Fruit fly (Drosophila melanogaster) whole organism, embryonic: ENCODE results near the gene Bro.

Experiments used
- B-H2 ChIP-seq: fragments of 200-800 bp; sonication (Bioruptor generic); optimal IDR thresholded peaks from 2 replicates; lab custom pipeline; 2018; ENCODE audit warnings: missing biosample characterization, mild to moderate bottlenecking, missing genetic modification characterization
- BEAF-32 ChIP-seq: fragments of 200-800 bp; sonication (Bioruptor generic); optimal IDR thresholded peaks from 3 replicates; lab custom pipeline; 2017; ENCODE audit warnings: missing biosample characterization, missing genetic modification characterization, mild to moderate bottlenecking, moderate library complexity, missing genetic modification reagents
- CG10959 ChIP-seq: fragments of 200-800 bp; sonication (Bioruptor generic); IDR thresholded peaks from 2 replicates; pipeline ENCODE4 v1.3.6; 2022; ENCODE audit warnings: missing biosample characterization, missing genetic modification characterization
- CG16779 ChIP-seq: fragments of 200-800 bp; sonication (Bioruptor generic); IDR thresholded peaks from 2 replicates; pipeline ENCODE4 v1.3.6; 2022; ENCODE audit warnings: missing biosample characterization, missing genetic modification characterization
- CG2712 ChIP-seq: fragments of 200-800 bp; optimal IDR thresholded peaks from 3 replicates; lab custom pipeline; 2019; ENCODE audit warnings: missing biosample characterization, mild to moderate bottlenecking, missing genetic modification characterization, moderate library complexity
- CG7271 ChIP-seq: fragments of 200-800 bp; sonication (Bioruptor generic); optimal IDR thresholded peaks from 2 replicates; lab custom pipeline; 2018; ENCODE audit warnings: missing biosample characterization, mild to moderate bottlenecking, missing genetic modification characterization, moderate library complexity
- CG7372 ChIP-seq: fragments of 200-800 bp; sonication (Bioruptor generic); IDR thresholded peaks from 2 replicates; pipeline ENCODE4 v1.3.6; 2022; ENCODE audit warnings: missing biosample characterization, missing genetic modification characterization
- CG7963 ChIP-seq: fragments of 200-800 bp; sonication (Bioruptor generic); IDR thresholded peaks from 3 replicates; pipeline ENCODE4 v1.3.6; 2022; ENCODE audit warnings: missing biosample characterization, missing genetic modification characterization; ENCODE audit not compliant: partially characterized antibody
- CrebB ChIP-seq: fragments of 200-800 bp; sonication (Bioruptor generic); optimal IDR thresholded peaks from 3 replicates; lab custom pipeline; 2018; ENCODE audit warnings: missing biosample characterization, mild to moderate bottlenecking, missing genetic modification characterization
- D ChIP-seq, 2 experiments: fragments of 200-800 bp in 1 of 2; fragments of >200 bp in 1 of 2; sonication (Bioruptor generic) in 1 of 2; optimal IDR thresholded peaks; 2 replicates in 1 of 2; 3 replicates in 1 of 2; lab custom pipeline; 2017; ENCODE audit warnings: mild to moderate bottlenecking in 1 of 2, missing biosample characterization in 1 of 2, missing genetic modification characterization in 1 of 2, missing genetic modification reagents in 1 of 2
- Deaf1 ChIP-seq: fragments of 200-800 bp; optimal IDR thresholded peaks from 3 replicates; lab custom pipeline; 2019; ENCODE audit warnings: missing biosample characterization, mild to moderate bottlenecking, missing genetic modification characterization, moderate library complexity
- Drgx ChIP-seq: fragments of 200-800 bp; sonication (Bioruptor generic); IDR thresholded peaks from 2 replicates; pipeline ENCODE4 v1.3.6; 2022; ENCODE audit warnings: missing biosample characterization, missing genetic modification characterization
- Fer2 ChIP-seq: fragments of 200-800 bp; sonication (Bioruptor generic); optimal IDR thresholded peaks from 2 replicates; lab custom pipeline; 2018; ENCODE audit warnings: missing biosample characterization, mild to moderate bottlenecking, missing genetic modification characterization, moderate library complexity
- HLH54F ChIP-seq: fragments of 200-800 bp; sonication (Bioruptor generic); optimal IDR thresholded peaks from 3 replicates; lab custom pipeline; 2016; ENCODE audit warnings: missing biosample characterization, missing genetic modification characterization
- Med ChIP-seq: fragments of 200-800 bp; sonication (Bioruptor generic); peaks from one replicate; lab custom pipeline; 2016; ENCODE audit warnings: missing biosample characterization, missing genetic modification characterization, mild to moderate bottlenecking, inconsistent platforms, moderate library complexity
- Meics ChIP-seq: fragments of 200-800 bp; sonication (Bioruptor generic); optimal IDR thresholded peaks from 2 replicates; lab custom pipeline; 2017; ENCODE audit warnings: missing biosample characterization, mild to moderate bottlenecking, missing genetic modification characterization
- Neu2 ChIP-seq: fragments of 200-800 bp; sonication (Bioruptor generic); optimal IDR thresholded peaks from 3 replicates; lab custom pipeline; 2016; ENCODE audit warnings: missing biosample characterization, missing genetic modification characterization, borderline replicate concordance
- Nf-YB ChIP-seq: fragments of 200-800 bp; sonication (Bioruptor generic); optimal IDR thresholded peaks from 3 replicates; lab custom pipeline; 2019; ENCODE audit warnings: missing biosample characterization, mild to moderate bottlenecking, missing genetic modification characterization, moderate library complexity
- Nf-YC ChIP-seq: fragments of 200-800 bp; optimal IDR thresholded peaks from 3 replicates; lab custom pipeline; 2019; ENCODE audit warnings: missing biosample characterization, mild to moderate bottlenecking, missing genetic modification characterization, moderate library complexity
- Poxn ChIP-seq: fragments of 200-800 bp; sonication (Bioruptor generic); IDR thresholded peaks from 2 replicates; pipeline ENCODE4 v1.3.6; 2022; ENCODE audit warnings: missing biosample characterization, missing genetic modification characterization
- Rx ChIP-seq: fragments of 200-800 bp; sonication (Bioruptor generic); IDR thresholded peaks from 2 replicates; pipeline ENCODE4 v1.3.6; 2022; ENCODE audit warnings: missing biosample characterization, missing genetic modification characterization
- Scr ChIP-seq: fragments of 200-800 bp; sonication (Bioruptor generic); IDR thresholded peaks from 2 replicates; pipeline ENCODE4 v1.3.6; 2022; ENCODE audit warnings: missing biosample characterization, missing genetic modification characterization; ENCODE audit not compliant: partially characterized antibody
- Sox102F ChIP-seq: fragments of 200-800 bp; sonication (Bioruptor generic); optimal IDR thresholded peaks from 2 replicates; lab custom pipeline; 2018; ENCODE audit warnings: missing biosample characterization, mild to moderate bottlenecking, missing genetic modification characterization, moderate library complexity
- Stat92E ChIP-seq, 3 experiments: fragments of >200 bp in 2 of 3; fragments of 200-800 bp in 1 of 3; sonication (Bioruptor generic) in 1 of 3; optimal IDR thresholded peaks; 2 replicates each; lab custom pipeline; 2017 to 2019; ENCODE audit warnings: missing biosample characterization in 3 of 3, missing genetic modification characterization in 3 of 3, mild to moderate bottlenecking in 1 of 3, moderate library complexity in 1 of 3
- Tbp ChIP-seq: fragments of >200 bp; optimal IDR thresholded peaks from 2 replicates; lab custom pipeline; 2018; ENCODE audit warnings: missing biosample characterization, missing genetic modification characterization
- Trl ChIP-seq, 3 experiments: fragments of >200 bp in 2 of 3; fragments of 200-800 bp in 1 of 3; sonication (Bioruptor generic) in 1 of 3; optimal IDR thresholded peaks; 2 replicates in 1 of 3; 3 replicates in 2 of 3; lab custom pipeline; 2016 to 2017; ENCODE audit warnings: missing biosample characterization in 1 of 3, missing genetic modification characterization in 1 of 3
- Xbp1 ChIP-seq: fragments of 200-800 bp; sonication (Bioruptor generic); optimal IDR thresholded peaks from 3 replicates; lab custom pipeline; 2016; ENCODE audit warnings: missing biosample characterization, mild to moderate bottlenecking, missing genetic modification characterization
- YL-1 ChIP-seq: fragments of 200-800 bp; sonication (Bioruptor generic); optimal IDR thresholded peaks from 3 replicates; lab custom pipeline; 2017; ENCODE audit warnings: missing biosample characterization, mild to moderate bottlenecking, missing genetic modification characterization
- abd-A ChIP-seq: fragments of 200-800 bp; sonication (Bioruptor generic); optimal IDR thresholded peaks from 3 replicates; lab custom pipeline; 2019; ENCODE audit warnings: missing biosample characterization, mild to moderate bottlenecking, missing genetic modification characterization, moderate library complexity
- ac ChIP-seq: fragments of 200-800 bp; sonication (Bioruptor generic); optimal IDR thresholded peaks from 3 replicates; lab custom pipeline; 2017; ENCODE audit warnings: missing biosample characterization, mild to moderate bottlenecking, missing genetic modification characterization
- amos ChIP-seq: fragments of 200-800 bp; sonication (Bioruptor generic); IDR thresholded peaks from 2 replicates; pipeline ENCODE4 v1.3.6; 2022; ENCODE audit warnings: missing biosample characterization, missing genetic modification characterization; ENCODE audit not compliant: partially characterized antibody
- bigmax ChIP-seq: fragments of 200-800 bp; sonication (Bioruptor generic); optimal IDR thresholded peaks from 2 replicates; lab custom pipeline; 2018; ENCODE audit warnings: missing biosample characterization, mild to moderate bottlenecking, missing genetic modification characterization
- crp ChIP-seq, 2 experiments: fragments of 200-800 bp; sonication (Bioruptor generic); optimal IDR thresholded peaks; 2 replicates in 1 of 2; 3 replicates in 1 of 2; lab custom pipeline; 2017; ENCODE audit warnings: missing biosample characterization in 2 of 2, missing genetic modification characterization in 2 of 2, mild to moderate bottlenecking in 1 of 2, moderate library complexity in 1 of 2
- eve ChIP-seq, 2 experiments: fragments of >200 bp; optimal IDR thresholded peaks; 2 replicates each; lab custom pipeline; 2017; ENCODE audit warnings: missing biosample characterization in 2 of 2, missing genetic modification characterization in 2 of 2
- eyg ChIP-seq: fragments of 200-800 bp; sonication (Bioruptor generic); optimal IDR thresholded peaks from 3 replicates; lab custom pipeline; 2016; ENCODE audit warnings: missing biosample characterization, missing genetic modification characterization
- her ChIP-seq: fragments of 200-800 bp; sonication (Bioruptor generic); optimal IDR thresholded peaks from 2 replicates; lab custom pipeline; 2016; ENCODE audit warnings: missing biosample characterization, missing genetic modification characterization
- hth ChIP-seq: fragments of >200 bp; optimal IDR thresholded peaks from 2 replicates; lab custom pipeline; 2017; ENCODE audit warnings: inconsistent platforms
- jing ChIP-seq: fragments of 200-800 bp; sonication (Bioruptor generic); optimal IDR thresholded peaks from 2 replicates; lab custom pipeline; 2018; ENCODE audit warnings: missing biosample characterization, mild to moderate bottlenecking, missing genetic modification characterization
- lmd ChIP-seq: fragments of 200-800 bp; sonication (Bioruptor generic); IDR thresholded peaks from 2 replicates; pipeline ENCODE4 v1.3.6; 2022; ENCODE audit warnings: missing biosample characterization, missing genetic modification characterization
- luna ChIP-seq: fragments of 200-800 bp; sonication (Bioruptor generic); optimal IDR thresholded peaks from 2 replicates; lab custom pipeline; 2016; ENCODE audit warnings: missing biosample characterization, missing genetic modification characterization
- mam ChIP-seq: fragments of 200-800 bp; sonication (Bioruptor generic); optimal IDR thresholded peaks from 3 replicates; lab custom pipeline; 2016; ENCODE audit warnings: missing biosample characterization, missing genetic modification characterization
- nmo ChIP-seq: fragments of 200-800 bp; sonication (Bioruptor generic); optimal IDR thresholded peaks from 2 replicates; lab custom pipeline; 2018; ENCODE audit warnings: missing biosample characterization, mild to moderate bottlenecking, missing genetic modification characterization, moderate library complexity
- peb ChIP-seq: fragments of 200-800 bp; sonication (Bioruptor generic); IDR thresholded peaks from 2 replicates; pipeline ENCODE4 v1.3.6; 2022; ENCODE audit warnings: missing biosample characterization, missing genetic modification characterization
- psq ChIP-seq: fragments of 200-800 bp; sonication (Bioruptor generic); optimal IDR thresholded peaks from 2 replicates; lab custom pipeline; 2017; ENCODE audit warnings: missing biosample characterization, missing genetic modification characterization
- row ChIP-seq: fragments of 200-800 bp; sonication (Bioruptor generic); IDR thresholded peaks from 3 replicates; pipeline ENCODE4 v1.3.6; 2022; ENCODE audit warnings: missing biosample characterization, missing genetic modification characterization
- so ChIP-seq: fragments of 200-800 bp; sonication (Bioruptor generic); IDR thresholded peaks from 3 replicates; pipeline ENCODE4 v1.3.6; 2022; ENCODE audit warnings: missing biosample characterization, missing genetic modification characterization
- stc ChIP-seq: fragments of 200-800 bp; sonication (Bioruptor generic); IDR thresholded peaks from 2 replicates; pipeline ENCODE4 v1.3.6; 2022; ENCODE audit warnings: missing biosample characterization, missing genetic modification characterization
- trh ChIP-seq: fragments of 200-800 bp; sonication (Bioruptor generic); optimal IDR thresholded peaks from 2 replicates; lab custom pipeline; 2016; ENCODE audit warnings: missing biosample characterization, missing genetic modification characterization
- z ChIP-seq: fragments of 200-800 bp; sonication (Bioruptor generic); IDR thresholded peaks from 3 replicates; pipeline ENCODE4 v1.3.6; 2022; ENCODE audit warnings: missing biosample characterization, missing genetic modification characterization

Gene Bro

DNA sequence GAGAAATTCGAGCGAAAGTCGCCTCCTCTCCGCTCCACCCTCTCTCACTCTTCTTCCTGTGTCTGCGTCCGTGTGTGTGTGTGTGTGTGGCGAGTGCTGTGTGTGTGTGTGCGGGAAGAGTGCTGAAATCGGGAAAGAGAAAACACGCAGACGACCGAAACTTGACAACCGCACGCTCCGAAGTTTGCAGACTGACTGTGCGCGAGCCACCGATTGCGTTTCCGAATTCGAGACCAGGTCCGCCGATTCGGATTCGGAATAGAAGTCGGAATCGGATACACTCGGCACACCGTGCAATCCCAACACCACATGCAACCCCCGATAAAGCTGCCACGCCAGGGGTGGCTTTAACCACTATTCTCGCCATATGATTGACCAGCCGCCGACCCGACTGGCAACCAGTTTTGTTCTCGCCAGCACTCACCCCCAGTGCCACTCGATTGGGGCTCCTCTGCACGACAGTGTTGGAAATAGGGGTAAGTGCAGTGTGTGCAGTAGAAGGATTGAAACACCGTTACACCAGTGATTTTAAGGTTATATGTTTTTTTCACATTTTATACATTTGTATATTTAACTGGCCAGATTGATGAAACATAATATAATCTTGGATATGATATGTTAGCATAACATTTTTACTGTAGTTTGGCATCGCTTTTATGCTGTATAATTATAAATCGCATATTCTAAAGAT, 19.3 kb upstream of the Bro start, which contains the start of gene CG13928 (continued):
- TF ChIP-seq Xbp1 = no peak
- peak; percentile 60; the same call in 1 of the 3 replicates for TF ChIP-seq z (GFP tag; lab: Robert Waterston, UW)
- TF ChIP-seq amos (GFP tag; lab: Robert Waterston, UW) = no peak
- TF ChIP-seq CG16779 = peak; percentile 87
- no peak for TF ChIP-seq trh (GFP tag; lab: Kevin White, UChicago)
- TF ChIP-seq eyg (GFP tag; lab: Kevin White, UChicago) = no peak
- TF ChIP-seq CG7963 (GFP tag; lab: Robert Waterston, UW) = no peak
- TF ChIP-seq jing (GFP tag; lab: Kevin White, UChicago) = no peak
- no peak for TF ChIP-seq Stat92E (GFP tag; optimal IDR thresholded peaks at IDR 0.05; lab: Kevin White, UChicago)
- no peak for TF ChIP-seq CG2712 (tag; lab: Kevin White, UChicago)
- TF ChIP-seq CG7372 (GFP tag; lab: Robert Waterston, UW) = no peak
- no peak for TF ChIP-seq mam
- peak; percentile 22 for TF ChIP-seq Nf-YC (tag; lab: Kevin White, UChicago)
- TF ChIP-seq eve (GFP tag; optimal IDR thresholded peaks at IDR 0.05; lab: Kevin White, UChicago) = no peak
- no peak for TF ChIP-seq HLH54F (GFP tag; lab: Kevin White, UChicago)
- no peak for TF ChIP-seq B-H2 (GFP tag; lab: Kevin White, UChicago)
- TF ChIP-seq Neu2 = no peak
- TF ChIP-seq Poxn (GFP tag; lab: Robert Waterston, UW) = no peak
- no peak for TF ChIP-seq luna (GFP tag; lab: Kevin White, UChicago)
- no peak for TF ChIP-seq CG7271
- TF ChIP-seq BEAF-32 (GFP tag; lab: Kevin White, UChicago) = no peak
- TF ChIP-seq Deaf1 = peak; percentile 94
- no peak for TF ChIP-seq Tbp (GFP tag; lab: Kevin White, UChicago)
- peak; percentile 24 to 53 for TF ChIP-seq Trl (optimal IDR thresholded peaks at IDR 0.05; lab: Kevin White, UChicago)
- no peak for TF ChIP-seq Trl (GFP tag; optimal IDR thresholded peaks at IDR 0.05; lab: Kevin White, UChicago)
- no peak for TF ChIP-seq CG10959 (GFP tag; lab: Robert Waterston, UW)
- TF ChIP-seq row = peak; percentile 62
- TF ChIP-seq CrebB = no peak
- TF ChIP-seq bigmax (GFP tag; lab: Kevin White, UChicago) = peak; percentile 81
- no peak for TF ChIP-seq D (optimal IDR thresholded peaks at IDR 0.05; lab: Kevin White, UChicago)
- no peak for TF ChIP-seq D (GFP tag; optimal IDR thresholded peaks at IDR 0.05; lab: Kevin White, UChicago)
- no peak for TF ChIP-seq Rx (GFP tag; lab: Robert Waterston, UW)
- no peak for TF ChIP-seq Sox102F (GFP tag; lab: Kevin White, UChicago)
- TF ChIP-seq Scr = no peak
- TF ChIP-seq nmo = no peak
- no peak for TF ChIP-seq Drgx (GFP tag; lab: Robert Waterston, UW)
- TF ChIP-seq abd-A = peak; percentile 14
- no peak for TF ChIP-seq her (GFP tag; lab: Kevin White, UChicago)
- no peak for TF ChIP-seq ac (GFP tag; lab: Kevin White, UChicago)
- TF ChIP-seq Med = peak; percentile 53
- TF ChIP-seq Nf-YB = no peak
- no peak for TF ChIP-seq Meics (GFP tag; lab: Kevin White, UChicago)
- no peak for TF ChIP-seq stc (GFP tag; lab: Robert Waterston, UW)
- no peak for TF ChIP-seq YL-1 (GFP tag; lab: Kevin White, UChicago)
- no peak for TF ChIP-seq Fer2
- 0 out of 3 replicates have a peak, but pooled peaks have one; percentile 30 for TF ChIP-seq so (GFP tag; lab: Robert Waterston, UW)
- TF ChIP-seq hth (lab: Kevin White, UChicago) = no peak
- TF ChIP-seq crp (GFP tag; optimal IDR thresholded peaks at IDR 0.05; lab: Kevin White, UChicago) = peak in 1 of 2 experiments; percentile 37
- TF ChIP-seq lmd (GFP tag; lab: Robert Waterston, UW) = no peak
- TF ChIP-seq peb (GFP tag; lab: Robert Waterston, UW) = no peak
- TF ChIP-seq psq (GFP tag; lab: Kevin White, UChicago) = no peak
